Fruit fly (Drosophila melanogaster) whole organism, embryonic: ENCODE measurements around the gene CG14194.

Experiments
- Adf1 ChIP-seq: fragments of 200-800 bp; sonication (Bioruptor generic); IDR thresholded peaks from 2 replicates; pipeline ENCODE4 v1.3.6; 2022; ENCODE audit warnings: missing biosample characterization, missing genetic modification characterization
- CG10267 ChIP-seq: fragments of 200-800 bp; sonication (Bioruptor generic); optimal IDR thresholded peaks from 2 replicates; lab custom pipeline; 2018; ENCODE audit warnings: missing biosample characterization, mild to moderate bottlenecking, missing genetic modification characterization, moderate library complexity
- CG11695 ChIP-seq: fragments of 200-800 bp; sonication (Bioruptor generic); IDR thresholded peaks from 3 replicates; pipeline ENCODE4 v1.3.6; 2022; ENCODE audit warnings: missing biosample characterization, missing genetic modification characterization
- CG12219 ChIP-seq: fragments of 200-800 bp; sonication (Bioruptor generic); optimal IDR thresholded peaks from 3 replicates; lab custom pipeline; 2018; ENCODE audit warnings: missing biosample characterization, mild to moderate bottlenecking, missing genetic modification characterization
- CG14050 ChIP-seq: fragments of 200-800 bp; sonication (Bioruptor generic); IDR thresholded peaks from 3 replicates; pipeline ENCODE4 v1.3.6; 2022; ENCODE audit warnings: missing biosample characterization, missing genetic modification characterization
- CG14710 ChIP-seq: fragments of 200-800 bp; sonication (Bioruptor generic); optimal IDR thresholded peaks from 3 replicates; lab custom pipeline; 2019; ENCODE audit warnings: missing biosample characterization, mild to moderate bottlenecking, missing genetic modification characterization, moderate library complexity
- CG17186 ChIP-seq: fragments of 200-800 bp; sonication (Bioruptor generic); optimal IDR thresholded peaks from 3 replicates; lab custom pipeline; 2017; ENCODE audit warnings: missing biosample characterization, missing genetic modification reagents, missing genetic modification characterization
- CG17829 ChIP-seq: fragments of 200-800 bp; optimal IDR thresholded peaks from 2 replicates; lab custom pipeline; 2019; ENCODE audit warnings: missing biosample characterization, mild to moderate bottlenecking, missing genetic modification characterization, moderate library complexity
- CG1832 ChIP-seq: fragments of 200-800 bp; sonication (Bioruptor generic); optimal IDR thresholded peaks from 2 replicates; lab custom pipeline; 2017; ENCODE audit warnings: missing biosample characterization, mild to moderate bottlenecking, missing genetic modification characterization, inconsistent platforms
- CG31224 ChIP-seq: fragments of 200-800 bp; sonication (Bioruptor generic); IDR thresholded peaks from 2 replicates; pipeline ENCODE4 v1.3.6; 2022; ENCODE audit warnings: missing biosample characterization, missing genetic modification characterization
- CG31388 ChIP-seq: fragments of 200-800 bp; sonication (Bioruptor generic); optimal IDR thresholded peaks from 2 replicates; lab custom pipeline; 2016; ENCODE audit warnings: missing biosample characterization, missing genetic modification characterization
- CG3163 ChIP-seq: fragments of 200-800 bp; sonication (Bioruptor generic); optimal IDR thresholded peaks from 3 replicates; lab custom pipeline; 2016; ENCODE audit warnings: missing biosample characterization, missing genetic modification characterization
- CG3407 ChIP-seq: fragments of 200-800 bp; sonication (Bioruptor generic); optimal IDR thresholded peaks from 2 replicates; lab custom pipeline; 2018; ENCODE audit warnings: missing biosample characterization, mild to moderate bottlenecking, missing genetic modification characterization
- CG6765 ChIP-seq: fragments of 200-800 bp; sonication (Bioruptor generic); optimal IDR thresholded peaks from 3 replicates; lab custom pipeline; 2017; ENCODE audit warnings: missing biosample characterization, mild to moderate bottlenecking, missing genetic modification characterization
- CG6813 ChIP-seq: fragments of 200-800 bp; sonication (Bioruptor generic); optimal IDR thresholded peaks from 2 replicates; lab custom pipeline; 2017; ENCODE audit warnings: missing biosample characterization, missing genetic modification characterization, mild to moderate bottlenecking, moderate library complexity, missing genetic modification reagents
- CG8089 ChIP-seq: fragments of 200-800 bp; sonication (Bioruptor generic); optimal IDR thresholded peaks from 3 replicates; lab custom pipeline; 2016; ENCODE audit warnings: missing biosample characterization, missing genetic modification characterization
- CrebB ChIP-seq: fragments of 200-800 bp; sonication (Bioruptor generic); optimal IDR thresholded peaks from 3 replicates; lab custom pipeline; 2018; ENCODE audit warnings: missing biosample characterization, mild to moderate bottlenecking, missing genetic modification characterization
- Deaf1 ChIP-seq: fragments of 200-800 bp; optimal IDR thresholded peaks from 3 replicates; lab custom pipeline; 2019; ENCODE audit warnings: missing biosample characterization, mild to moderate bottlenecking, missing genetic modification characterization, moderate library complexity
- E2f1 ChIP-seq: fragments of 200-800 bp; sonication (Bioruptor generic); IDR thresholded peaks from 2 replicates; pipeline ENCODE4 v1.3.6; 2022; ENCODE audit warnings: missing biosample characterization, missing genetic modification characterization
- Fer1 ChIP-seq: fragments of 200-800 bp; sonication (Bioruptor generic); optimal IDR thresholded peaks from 2 replicates; lab custom pipeline; 2017; ENCODE audit warnings: missing biosample characterization, mild to moderate bottlenecking, missing genetic modification characterization
- H2.0 ChIP-seq: fragments of 200-800 bp; sonication (Bioruptor generic); IDR thresholded peaks from 2 replicates; pipeline ENCODE4 v1.3.6; 2022; ENCODE audit warnings: missing biosample characterization, missing genetic modification characterization
- HLHmδ ChIP-seq: fragments of 200-800 bp; sonication (Bioruptor generic); optimal IDR thresholded peaks from 2 replicates; lab custom pipeline; 2018; ENCODE audit warnings: missing biosample characterization, mild to moderate bottlenecking, missing genetic modification characterization, moderate library complexity
- Hmr ChIP-seq: fragments of 200-800 bp; sonication (Bioruptor generic); optimal IDR thresholded peaks from 3 replicates; lab custom pipeline; 2017; ENCODE audit warnings: mild to moderate bottlenecking, missing biosample characterization, missing genetic modification reagents, missing genetic modification characterization
- Jarid2 ChIP-seq: fragments of 200-800 bp; sonication (Bioruptor generic); optimal IDR thresholded peaks from 3 replicates; lab custom pipeline; 2017; ENCODE audit warnings: mild to moderate bottlenecking, missing biosample characterization, missing genetic modification reagents, missing genetic modification characterization
- Mad ChIP-seq: fragments of 200-800 bp; sonication (Bioruptor generic); optimal IDR thresholded peaks from 2 replicates; lab custom pipeline; 2016; ENCODE audit warnings: missing biosample characterization, missing genetic modification characterization
- Nf-YA ChIP-seq: fragments of 200-800 bp; sonication (Bioruptor generic); IDR thresholded peaks from 2 replicates; pipeline ENCODE4 v1.3.6; 2022; ENCODE audit warnings: missing biosample characterization, missing genetic modification characterization
- Sox100B ChIP-seq: fragments of 200-800 bp; sonication (Bioruptor generic); optimal IDR thresholded peaks from 3 replicates; lab custom pipeline; 2018; ENCODE audit warnings: missing biosample characterization, mild to moderate bottlenecking, missing genetic modification characterization
- bbx ChIP-seq: fragments of 200-800 bp; sonication (Bioruptor generic); IDR thresholded peaks from 2 replicates; pipeline ENCODE4 v1.3.6; 2022; ENCODE audit warnings: missing biosample characterization, missing genetic modification characterization; ENCODE audit not compliant: partially characterized antibody
- crol ChIP-seq: fragments of 200-800 bp; sonication (Bioruptor generic); IDR thresholded peaks from 2 replicates; pipeline ENCODE4 v1.3.6; 2022; ENCODE audit warnings: missing biosample characterization, missing genetic modification characterization
- crp ChIP-seq, 2 experiments: fragments of 200-800 bp; sonication (Bioruptor generic); optimal IDR thresholded peaks; 2 replicates in 1 of 2; 3 replicates in 1 of 2; lab custom pipeline; 2017; ENCODE audit warnings: missing biosample characterization in 2 of 2, missing genetic modification characterization in 2 of 2, mild to moderate bottlenecking in 1 of 2, moderate library complexity in 1 of 2
- hbn ChIP-seq: fragments of 200-800 bp; sonication (Bioruptor generic); IDR thresholded peaks from 2 replicates; pipeline ENCODE4 v1.3.6; 2022; ENCODE audit warnings: missing biosample characterization, missing genetic modification characterization; ENCODE audit not compliant: partially characterized antibody
- knrl ChIP-seq: fragments of 200-800 bp; sonication (Bioruptor generic); IDR thresholded peaks from 3 replicates; pipeline ENCODE4 v1.3.6; 2022; ENCODE audit warnings: missing biosample characterization, missing genetic modification characterization; ENCODE audit not compliant: partially characterized antibody
- lab ChIP-seq: fragments of 200-800 bp; sonication (Bioruptor generic); optimal IDR thresholded peaks from 3 replicates; lab custom pipeline; 2017; ENCODE audit warnings: missing biosample characterization, missing genetic modification characterization, mild to moderate bottlenecking, moderate library complexity, missing genetic modification reagents
- nerfin-1 ChIP-seq: fragments of 200-800 bp; sonication (Bioruptor generic); optimal IDR thresholded peaks from 3 replicates; lab custom pipeline; 2019; ENCODE audit warnings: missing biosample characterization, mild to moderate bottlenecking, missing genetic modification characterization, moderate library complexity
- psq ChIP-seq: fragments of 200-800 bp; sonication (Bioruptor generic); optimal IDR thresholded peaks from 2 replicates; lab custom pipeline; 2017; ENCODE audit warnings: missing biosample characterization, missing genetic modification characterization
- pzg ChIP-seq: fragments of 200-800 bp; sonication (Bioruptor generic); optimal IDR thresholded peaks from 3 replicates; lab custom pipeline; 2018; ENCODE audit warnings: missing biosample characterization, mild to moderate bottlenecking, missing genetic modification characterization, moderate library complexity
- rib ChIP-seq: fragments of 200-800 bp; sonication (Bioruptor generic); IDR thresholded peaks from 2 replicates; pipeline ENCODE4 v1.3.6; 2022; ENCODE audit warnings: missing biosample characterization, missing genetic modification characterization
- shn ChIP-seq: fragments of 200-800 bp; sonication (Bioruptor generic); optimal IDR thresholded peaks from 3 replicates; lab custom pipeline; 2016; ENCODE audit warnings: missing biosample characterization, missing genetic modification characterization
- sim ChIP-seq: fragments of 200-800 bp; sonication (Bioruptor generic); IDR thresholded peaks from 2 replicates; pipeline ENCODE4 v1.3.6; 2022; ENCODE audit warnings: missing biosample characterization, missing genetic modification characterization
- sna ChIP-seq: fragments of 200-800 bp; sonication (Bioruptor generic); IDR thresholded peaks from 2 replicates; pipeline ENCODE4 v1.3.6; 2022; ENCODE audit warnings: missing biosample characterization, missing genetic modification characterization; ENCODE audit not compliant: partially characterized antibody
- sob ChIP-seq: fragments of 200-800 bp; sonication (Bioruptor generic); IDR thresholded peaks from 2 replicates; pipeline ENCODE4 v1.3.6; 2022; ENCODE audit warnings: missing biosample characterization, missing genetic modification characterization
- sr ChIP-seq: fragments of 200-800 bp; sonication (Bioruptor generic); IDR thresholded peaks from 3 replicates; pipeline ENCODE4 v1.3.6; 2022; ENCODE audit warnings: missing biosample characterization, missing genetic modification characterization
- toy ChIP-seq: fragments of 200-800 bp; sonication (Bioruptor generic); IDR thresholded peaks from 2 replicates; pipeline ENCODE4 v1.3.6; 2022; ENCODE audit warnings: missing biosample characterization, missing genetic modification characterization
- vnd ChIP-seq: fragments of 200-800 bp; sonication (Bioruptor generic); IDR thresholded peaks from 3 replicates; pipeline ENCODE4 v1.3.6; 2022; ENCODE audit warnings: missing biosample characterization, missing genetic modification characterization; ENCODE audit not compliant: partially characterized antibody

CG14194 gene

dm6 chrX:19152570-19153287 is 40.6 kb upstream of the CG14194 start (continued):
- TF ChIP-seq nerfin-1 (tag; lab: Kevin White, UChicago) (peak; percentile 8), vnd (no peak), Adf1 (GFP tag; lab: Robert Waterston, UW) (no peak), CG12219 (peak; percentile 4), CG10267 (tag; lab: Kevin White, UChicago) (peak; percentile 52), E2f1 (peak; percentile 39; the same call in 1 of the 2 replicates), CG11695 (peak; percentile 40; the same call in 1 of the 3 replicates), CG14710 (peak; percentile 60)
- TF ChIP-seq, all 482 proteins: peak for 182

dm6 chrX:19153288-19154130 is 39.8 kb upstream of the CG14194 start:
- TF ChIP-seq CG6765 (GFP tag; lab: Kevin White, UChicago) (peak; percentile 14), Nf-YA (GFP tag; lab: Robert Waterston, UW) (peak; percentile 14; the same call in 1 of the 2 replicates), CG8089 (peak; percentile 8), crp (GFP tag; optimal IDR thresholded peaks at IDR 0.05; lab: Kevin White, UChicago) (no peak), CG31388 (GFP tag; lab: Kevin White, UChicago) (no peak), knrl (GFP tag; lab: Robert Waterston, UW) (peak; percentile 31; the same call in 1 of the 3 replicates), Adf1 (GFP tag; lab: Robert Waterston, UW) (peak; percentile 82), CG10267 (tag; lab: Kevin White, UChicago) (no peak), CG14050 (GFP tag; lab: Robert Waterston, UW) (no peak; the same call in 2 of the 3 replicates), H2.0 (GFP tag; lab: Robert Waterston, UW) (no peak), crol (GFP tag; lab: Robert Waterston, UW) (peak; percentile 96), CrebB (tag; lab: Kevin White, UChicago) (peak; percentile 18), sr (GFP tag; lab: Robert Waterston, UW) (0 out of 3 replicates have a peak, but pooled peaks have one; percentile 50), hbn (peak; percentile 28; the same call in 1 of the 2 replicates), lab (GFP tag; lab: Kevin White, UChicago) (peak; percentile 54), Deaf1 (tag; lab: Kevin White, UChicago) (peak; percentile 98), Fer1 (peak; percentile 29), CG3407 (GFP tag; lab: Kevin White, UChicago) (no peak), psq (GFP tag; lab: Kevin White, UChicago) (no peak), bbx (GFP tag; lab: Robert Waterston, UW) (peak; percentile 69), Hmr (GFP tag; lab: Kevin White, UChicago) (peak; percentile 9), Mad (GFP tag; lab: Kevin White, UChicago) (peak; percentile 22), CG3163 (peak; percentile 98), sob (GFP tag; lab: Robert Waterston, UW) (peak; percentile 40; the same call in 1 of the 2 replicates), CG17829 (peak; percentile 22), rib (GFP tag; lab: Robert Waterston, UW) (peak; percentile 83; the same call in 1 of the 2 replicates), Jarid2 (GFP tag; lab: Kevin White, UChicago) (peak; percentile 99), CG31224 (GFP tag; lab: Robert Waterston, UW) (no peak), CG6813 (GFP tag; lab: Kevin White, UChicago) (peak; percentile 28), pzg (GFP tag; lab: Kevin White, UChicago) (no peak), sim (GFP tag; lab: Robert Waterston, UW) (no peak), shn (GFP tag; lab: Kevin White, UChicago) (peak; percentile 13), CG1832 (GFP tag; lab: Kevin White, UChicago) (peak; percentile 38), Sox100B (no peak), HLHmδ (peak; percentile 31), toy (GFP tag; lab: Robert Waterston, UW) (no peak), sna (GFP tag; lab: Robert Waterston, UW) (0 out of 2 replicates have a peak, but pooled peaks have one; percentile 34), CG17186 (GFP tag; lab: Kevin White, UChicago) (no peak)
